Fruit fly (Drosophila melanogaster) whole organism: Measurements from ENCODE around the gene CG42445.

ENCODE experiments used
- CG8478 ChIP-seq: fragments of >200 bp; optimal IDR thresholded peaks from 2 replicates; lab custom pipeline; 2018; ENCODE audit warnings: inconsistent platforms
- Dll ChIP-seq: fragments of >200 bp; optimal IDR thresholded peaks from 2 replicates; lab custom pipeline; 2017
- pan ChIP-seq: fragments of >200 bp; optimal IDR thresholded peaks from 2 replicates; lab custom pipeline; 2017
- psq ChIP-seq: fragments of >200 bp; optimal IDR thresholded peaks from 2 replicates; lab custom pipeline; 2017
- usp ChIP-seq: fragments of >200 bp; optimal IDR thresholded peaks from 2 replicates; lab custom pipeline; 2017; ENCODE audit warnings: missing biosample characterization, missing genetic modification characterization, mixed read lengths

dm6 chr3L:8186627-8187396 lies 28.1 kb upstream of the CG42445 start, which contains the start of the genes ERR and Atg18a:
- TF ChIP-seq Dll (lab: Kevin White, UChicago) (no peak), psq (lab: Kevin White, UChicago) (no peak), usp (GFP tag; lab: Kevin White, UChicago) (no peak), CG8478 (lab: Kevin White, UChicago) (no peak), pan (lab: Kevin White, UChicago) (no peak)
